Fruit fly (Drosophila melanogaster) whole organism, embryonic: ENCODE results near the gene CG6830.
A peak's percentile ranks its signal among the peaks of the same experiment; 100 is the strongest.

Experiments
- Awh ChIP-seq: fragments of 200-800 bp; sonication (Bioruptor generic); IDR thresholded peaks from 2 replicates; pipeline ENCODE4, ENCODE4 v1.3.6; 2022; ENCODE audit warnings: missing biosample characterization, missing genetic modification characterization
- BEAF-32 ChIP-seq: fragments of 200-800 bp; sonication (Bioruptor generic); optimal IDR thresholded peaks from 3 replicates; lab custom pipeline; 2017; ENCODE audit warnings: missing biosample characterization, missing genetic modification characterization, mild to moderate bottlenecking, moderate library complexity, missing genetic modification reagents
- CG10267 ChIP-seq: fragments of 200-800 bp; sonication (Bioruptor generic); optimal IDR thresholded peaks from 2 replicates; lab custom pipeline; 2018; ENCODE audit warnings: missing biosample characterization, mild to moderate bottlenecking, missing genetic modification characterization, moderate library complexity
- CG12236 ChIP-seq: fragments of 200-800 bp; sonication (Bioruptor generic); optimal IDR thresholded peaks from 2 replicates; lab custom pipeline; 2016; ENCODE audit warnings: missing biosample characterization, missing genetic modification characterization
- CG14050 ChIP-seq: fragments of 200-800 bp; sonication (Bioruptor generic); IDR thresholded peaks from 3 replicates; pipeline ENCODE4 v1.3.6; 2022; ENCODE audit warnings: missing biosample characterization, missing genetic modification characterization
- CG14965 ChIP-seq: fragments of 200-800 bp; sonication (Bioruptor generic); optimal IDR thresholded peaks from 2 replicates; lab custom pipeline; 2016; ENCODE audit warnings: missing biosample characterization, missing genetic modification characterization, borderline replicate concordance
- CG15696 ChIP-seq: fragments of 200-800 bp; sonication (Bioruptor generic); optimal IDR thresholded peaks from 2 replicates; lab custom pipeline; 2019; ENCODE audit warnings: missing biosample characterization, mild to moderate bottlenecking, missing genetic modification characterization, moderate library complexity
- CG16813 ChIP-seq: fragments of 200-800 bp; sonication (Bioruptor generic); IDR thresholded peaks from 3 replicates; pipeline ENCODE4 v1.3.6; 2022; ENCODE audit warnings: missing biosample characterization, missing genetic modification characterization; ENCODE audit not compliant: partially characterized antibody
- CG17361 ChIP-seq: fragments of 200-800 bp; sonication (Bioruptor generic); IDR thresholded peaks from 3 replicates; pipeline ENCODE4 v1.3.6; 2022; ENCODE audit warnings: missing biosample characterization, missing genetic modification characterization
- CG2202 ChIP-seq: fragments of 200-800 bp; sonication (Bioruptor generic); optimal IDR thresholded peaks from 2 replicates; lab custom pipeline; 2018; ENCODE audit warnings: missing biosample characterization, mild to moderate bottlenecking, missing genetic modification characterization
- CG2678 ChIP-seq: fragments of 200-800 bp; sonication (Bioruptor generic); optimal IDR thresholded peaks from 3 replicates; lab custom pipeline; 2019; ENCODE audit warnings: missing biosample characterization, mild to moderate bottlenecking, missing genetic modification characterization, moderate library complexity
- CG30403 ChIP-seq: fragments of 200-800 bp; sonication (Bioruptor generic); optimal IDR thresholded peaks from 3 replicates; lab custom pipeline; 2016; ENCODE audit warnings: missing biosample characterization, missing genetic modification characterization
- CG30431 ChIP-seq: fragments of 200-800 bp; sonication (Bioruptor generic); optimal IDR thresholded peaks from 2 replicates; lab custom pipeline; 2017; ENCODE audit warnings: missing biosample characterization, missing genetic modification characterization
- CG33213 ChIP-seq: fragments of 200-800 bp; sonication (Bioruptor generic); optimal IDR thresholded peaks from 3 replicates; lab custom pipeline; 2016; ENCODE audit warnings: missing biosample characterization, missing genetic modification characterization
- CG4617 ChIP-seq: fragments of 200-800 bp; sonication (Bioruptor generic); optimal IDR thresholded peaks from 3 replicates; lab custom pipeline; 2016; ENCODE audit warnings: missing biosample characterization, missing genetic modification characterization, borderline replicate concordance
- CG5180 ChIP-seq: fragments of 200-800 bp; sonication (Bioruptor generic); optimal IDR thresholded peaks from 3 replicates; lab custom pipeline; 2017; ENCODE audit warnings: missing biosample characterization, missing genetic modification characterization, mild to moderate bottlenecking, moderate library complexity, missing genetic modification reagents
- CG5245 ChIP-seq: fragments of 200-800 bp; sonication (Bioruptor generic); optimal IDR thresholded peaks from 3 replicates; lab custom pipeline; 2016; ENCODE audit warnings: missing biosample characterization, missing genetic modification characterization
- CG6683 ChIP-seq: fragments of 200-800 bp; sonication (Bioruptor generic); optimal IDR thresholded peaks from 2 replicates; lab custom pipeline; 2017; ENCODE audit warnings: missing biosample characterization, mild to moderate bottlenecking, missing genetic modification characterization, missing genetic modification reagents
- CG6689 ChIP-seq: fragments of 200-800 bp; sonication (Bioruptor generic); IDR thresholded peaks from 2 replicates; pipeline ENCODE4 v1.3.6; 2022; ENCODE audit warnings: missing biosample characterization, missing genetic modification characterization
- CG8089 ChIP-seq: fragments of 200-800 bp; sonication (Bioruptor generic); optimal IDR thresholded peaks from 3 replicates; lab custom pipeline; 2016; ENCODE audit warnings: missing biosample characterization, missing genetic modification characterization
- CG8388 ChIP-seq: fragments of 200-800 bp; sonication (Bioruptor generic); optimal IDR thresholded peaks from 2 replicates; lab custom pipeline; 2019; ENCODE audit warnings: missing biosample characterization, mild to moderate bottlenecking, missing genetic modification characterization, moderate library complexity
- CG9797 ChIP-seq: fragments of 200-800 bp; sonication (Bioruptor generic); optimal IDR thresholded peaks from 3 replicates; lab custom pipeline; 2018; ENCODE audit warnings: missing biosample characterization, mild to moderate bottlenecking, missing genetic modification characterization
- CG9932 ChIP-seq: fragments of 200-800 bp; sonication (Bioruptor generic); IDR thresholded peaks from 2 replicates; pipeline ENCODE4 v1.3.6; 2022; ENCODE audit warnings: missing biosample characterization, missing genetic modification characterization
- Dbx ChIP-seq: fragments of 200-800 bp; sonication (Bioruptor generic); IDR thresholded peaks from 3 replicates; pipeline ENCODE4 v1.3.6; 2022; ENCODE audit warnings: missing biosample characterization, missing genetic modification characterization
- Dip2 ChIP-seq: fragments of 200-800 bp; sonication (Bioruptor generic); IDR thresholded peaks from 2 replicates; pipeline ENCODE4 v1.3.6; 2022; ENCODE audit warnings: missing biosample characterization, missing genetic modification characterization
- Dip3 ChIP-seq: fragments of 200-800 bp; sonication (Bioruptor generic); optimal IDR thresholded peaks from 3 replicates; lab custom pipeline; 2016; ENCODE audit warnings: missing biosample characterization, missing genetic modification characterization
- E2f1 ChIP-seq: fragments of 200-800 bp; sonication (Bioruptor generic); IDR thresholded peaks from 2 replicates; pipeline ENCODE4 v1.3.6; 2022; ENCODE audit warnings: missing biosample characterization, missing genetic modification characterization
- Ets97D ChIP-seq: fragments of 200-800 bp; sonication (Bioruptor generic); optimal IDR thresholded peaks from 3 replicates; lab custom pipeline; 2016; ENCODE audit warnings: missing biosample characterization, missing genetic modification characterization
- Gsc ChIP-seq: fragments of 200-800 bp; sonication (Bioruptor generic); IDR thresholded peaks from 2 replicates; pipeline ENCODE4 v1.3.6; 2022; ENCODE audit warnings: missing biosample characterization, missing genetic modification characterization
- H15 ChIP-seq: fragments of 200-800 bp; sonication (Bioruptor generic); IDR thresholded peaks from 3 replicates; pipeline ENCODE4 v1.3.6; 2022; ENCODE audit warnings: missing biosample characterization, missing genetic modification characterization
- HHEX ChIP-seq: fragments of 200-800 bp; sonication (Bioruptor generic); optimal IDR thresholded peaks from 3 replicates; lab custom pipeline; 2017; ENCODE audit warnings: missing biosample characterization, mild to moderate bottlenecking, missing genetic modification characterization, missing genetic modification reagents
- HLHmδ ChIP-seq: fragments of 200-800 bp; sonication (Bioruptor generic); optimal IDR thresholded peaks from 2 replicates; lab custom pipeline; 2018; ENCODE audit warnings: missing biosample characterization, mild to moderate bottlenecking, missing genetic modification characterization, moderate library complexity
- Hey ChIP-seq: fragments of 200-800 bp; sonication (Bioruptor generic); optimal IDR thresholded peaks from 3 replicates; lab custom pipeline; 2018; ENCODE audit warnings: missing biosample characterization, mild to moderate bottlenecking, missing genetic modification characterization
- Hr51 ChIP-seq, 2 experiments: fragments of 200-800 bp; sonication (Bioruptor generic); optimal IDR thresholded peaks; 2 replicates in 1 of 2; 3 replicates in 1 of 2; lab custom pipeline; 2016 to 2018; ENCODE audit warnings: missing biosample characterization in 2 of 2, missing genetic modification characterization in 2 of 2, mild to moderate bottlenecking in 1 of 2, moderate library complexity in 1 of 2
- Max ChIP-seq: fragments of 200-800 bp; sonication (Bioruptor generic); optimal IDR thresholded peaks from 2 replicates; lab custom pipeline; 2016; ENCODE audit warnings: missing biosample characterization, mild to moderate bottlenecking, missing genetic modification characterization
- Nf-YA ChIP-seq: fragments of 200-800 bp; sonication (Bioruptor generic); IDR thresholded peaks from 2 replicates; pipeline ENCODE4 v1.3.6; 2022; ENCODE audit warnings: missing biosample characterization, missing genetic modification characterization
- Sox102F ChIP-seq: fragments of 200-800 bp; sonication (Bioruptor generic); optimal IDR thresholded peaks from 2 replicates; lab custom pipeline; 2018; ENCODE audit warnings: missing biosample characterization, mild to moderate bottlenecking, missing genetic modification characterization, moderate library complexity
- Sry-δ ChIP-seq: fragments of 200-800 bp; sonication (Bioruptor generic); optimal IDR thresholded peaks from 2 replicates; lab custom pipeline; 2016; ENCODE audit warnings: missing biosample characterization, missing genetic modification characterization
- ato ChIP-seq: fragments of 200-800 bp; sonication (Bioruptor generic); IDR thresholded peaks from 2 replicates; pipeline ENCODE4 v1.3.6; 2022; ENCODE audit warnings: missing biosample characterization, missing genetic modification characterization; ENCODE audit not compliant: partially characterized antibody
- bowl ChIP-seq: fragments of 200-800 bp; sonication (Bioruptor generic); IDR thresholded peaks from 2 replicates; pipeline ENCODE4 v1.3.6; 2022; ENCODE audit warnings: missing biosample characterization, missing genetic modification characterization
- ci ChIP-seq: fragments of 200-800 bp; sonication (Bioruptor generic); IDR thresholded peaks from 3 replicates; pipeline ENCODE4 v1.3.6; 2022; ENCODE audit warnings: missing biosample characterization, missing genetic modification characterization
- danr ChIP-seq: fragments of 200-800 bp; sonication (Bioruptor generic); IDR thresholded peaks from 2 replicates; pipeline ENCODE4 v1.3.6; 2022; ENCODE audit warnings: missing biosample characterization, missing genetic modification characterization
- dysf ChIP-seq: fragments of 200-800 bp; sonication (Bioruptor generic); IDR thresholded peaks from 3 replicates; pipeline ENCODE4 v1.3.6; 2022; ENCODE audit warnings: missing biosample characterization, missing genetic modification characterization
- esg ChIP-seq: fragments of 200-800 bp; sonication (Bioruptor generic); conservative IDR thresholded peaks from 2 replicates; pipeline ENCODE4 v1.3.6; 2022; ENCODE audit warnings: missing biosample characterization, missing genetic modification characterization
- eyg ChIP-seq: fragments of 200-800 bp; sonication (Bioruptor generic); optimal IDR thresholded peaks from 3 replicates; lab custom pipeline; 2016; ENCODE audit warnings: missing biosample characterization, missing genetic modification characterization
- ftz-f1 ChIP-seq: fragments of 200-800 bp; sonication (Bioruptor generic); optimal IDR thresholded peaks from 2 replicates; lab custom pipeline; 2016; ENCODE audit warnings: missing biosample characterization, missing genetic modification characterization
- gt ChIP-seq: fragments of 200-800 bp; sonication (Bioruptor generic); IDR thresholded peaks from 2 replicates; pipeline ENCODE4 v1.3.6; 2022; ENCODE audit warnings: missing biosample characterization, missing genetic modification characterization
- pho ChIP-seq: fragments of 200-800 bp; sonication (Bioruptor generic); optimal IDR thresholded peaks from 2 replicates; lab custom pipeline; 2016; ENCODE audit warnings: missing biosample characterization, missing genetic modification characterization
- pros ChIP-seq: fragments of 200-800 bp; sonication (Bioruptor generic); optimal IDR thresholded peaks from 3 replicates; lab custom pipeline; 2019; ENCODE audit warnings: missing biosample characterization, mild to moderate bottlenecking, missing genetic modification characterization, moderate library complexity
- sd ChIP-seq: fragments of 200-800 bp; sonication (Bioruptor generic); optimal IDR thresholded peaks from 3 replicates; lab custom pipeline; 2018; ENCODE audit warnings: missing biosample characterization, mild to moderate bottlenecking, missing genetic modification characterization, moderate library complexity
- slp2 ChIP-seq: fragments of 200-800 bp; sonication (Bioruptor generic); optimal IDR thresholded peaks from 2 replicates; lab custom pipeline; 2016; ENCODE audit warnings: missing biosample characterization, missing genetic modification characterization
- toy ChIP-seq: fragments of 200-800 bp; sonication (Bioruptor generic); IDR thresholded peaks from 2 replicates; pipeline ENCODE4 v1.3.6; 2022; ENCODE audit warnings: missing biosample characterization, missing genetic modification characterization

The CG6830 gene

DNA sequence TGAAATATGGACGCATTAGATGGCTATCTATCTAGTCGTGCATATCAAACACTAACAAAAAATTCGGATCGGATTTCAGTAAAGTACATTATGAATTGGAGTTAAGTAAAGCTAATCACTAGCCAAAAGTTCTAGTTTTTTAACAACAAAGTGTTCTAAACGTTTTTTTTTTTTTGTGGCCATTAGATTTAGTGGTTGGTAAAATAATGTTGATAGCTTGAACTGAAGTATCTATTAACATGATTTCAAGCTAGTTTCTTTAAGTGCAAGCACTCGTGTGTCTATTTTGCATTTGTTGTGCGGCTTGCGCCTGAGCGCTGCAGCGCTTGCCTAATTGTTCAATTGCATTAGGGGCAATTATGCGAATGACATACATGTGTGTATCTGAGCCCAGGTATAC is 21.5 kb downstream of the CG6830 start (continued):
- no peak for TF ChIP-seq Nf-YA (GFP tag; lab: Robert Waterston, UW)
- TF ChIP-seq CG8388 = no peak
- TF ChIP-seq CG9797 (GFP tag; lab: Kevin White, UChicago) = no peak
- TF ChIP-seq Dip2 (GFP tag; lab: Robert Waterston, UW) = no peak
- no peak for TF ChIP-seq CG9932 (GFP tag; lab: Robert Waterston, UW)
- no peak for TF ChIP-seq eyg (GFP tag; lab: Kevin White, UChicago)
- TF ChIP-seq CG30431 (GFP tag; lab: Kevin White, UChicago) = no peak
- no peak for TF ChIP-seq CG12236 (GFP tag; lab: Kevin White, UChicago)
- TF ChIP-seq CG5180 (GFP tag; lab: Kevin White, UChicago) = no peak
- no peak for TF ChIP-seq Dip3
- TF ChIP-seq Max (GFP tag; lab: Kevin White, UChicago) = no peak
- no peak for TF ChIP-seq Hey (tag; lab: Kevin White, UChicago)
- no peak for TF ChIP-seq CG16813 (GFP tag; lab: Robert Waterston, UW)
- no peak for TF ChIP-seq HLHmδ (GFP tag; lab: Kevin White, UChicago)
- TF ChIP-seq ato (GFP tag; lab: Robert Waterston, UW) = no peak
- no peak for TF ChIP-seq HHEX (GFP tag; lab: Kevin White, UChicago)
- TF ChIP-seq Sox102F (GFP tag; lab: Kevin White, UChicago) = peak; percentile 27
- TF ChIP-seq Awh = no peak
- 0 out of 3 replicates have a peak, but pooled peaks have one; percentile 37 for TF ChIP-seq CG17361 (GFP tag; lab: Robert Waterston, UW)
- TF ChIP-seq gt (GFP tag; lab: Robert Waterston, UW) = no peak
- TF ChIP-seq CG33213 = no peak
- TF ChIP-seq CG6683 = no peak
- no peak for TF ChIP-seq danr (GFP tag; lab: Robert Waterston, UW)
- TF ChIP-seq ci (GFP tag; lab: Robert Waterston, UW) = no peak
- no peak for TF ChIP-seq BEAF-32 (GFP tag; lab: Kevin White, UChicago)
- TF ChIP-seq CG2678 = peak; percentile 9
- TF ChIP-seq CG2202 (tag; lab: Kevin White, UChicago) = no peak
- TF ChIP-seq H15 (GFP tag; lab: Robert Waterston, UW) = no peak
- TF ChIP-seq CG4617 (GFP tag; lab: Kevin White, UChicago) = no peak
- TF ChIP-seq Sry-δ (GFP tag; lab: Kevin White, UChicago) = no peak
- TF ChIP-seq CG15696 (tag; lab: Kevin White, UChicago) = no peak
- TF ChIP-seq sd (tag; lab: Kevin White, UChicago) = no peak
- no peak for TF ChIP-seq Gsc (GFP tag; lab: Robert Waterston, UW)
- no peak for TF ChIP-seq CG10267
- TF ChIP-seq CG14965 = no peak
- TF ChIP-seq CG6689 (GFP tag; lab: Robert Waterston, UW) = 0 out of 2 replicates have a peak, but pooled peaks have one; percentile 13
- TF ChIP-seq bowl (GFP tag; lab: Robert Waterston, UW) = no peak
- no peak for TF ChIP-seq ftz-f1
- TF ChIP-seq Ets97D (GFP tag; lab: Kevin White, UChicago) = no peak
- no peak for TF ChIP-seq slp2 (GFP tag; lab: Kevin White, UChicago)
- no peak for TF ChIP-seq Dbx (GFP tag; lab: Robert Waterston, UW)
- TF ChIP-seq dysf (GFP tag; lab: Robert Waterston, UW) = 0 out of 3 replicates have a peak, but pooled peaks have one; percentile 30
- TF ChIP-seq pho = no peak
- peak in 1 of 2 experiments; percentile 31 for TF ChIP-seq Hr51 (GFP tag; optimal IDR thresholded peaks at IDR 0.05; lab: Kevin White, UChicago)
- TF ChIP-seq CG30403 (GFP tag; lab: Kevin White, UChicago) = no peak
- no peak for TF ChIP-seq CG8089
- TF ChIP-seq CG5245 (GFP tag; lab: Kevin White, UChicago) = no peak
- no peak for TF ChIP-seq pros
- no peak for TF ChIP-seq CG14050
- no peak for TF ChIP-seq toy (GFP tag; lab: Robert Waterston, UW)
- TF ChIP-seq esg = 0 out of 2 replicates have a peak, but pooled peaks have one; percentile 6
- no peak for TF ChIP-seq E2f1 (GFP tag; lab: Robert Waterston, UW)
